Fruit fly (Drosophila melanogaster) whole organism: Measurements from ENCODE around the gene CG10211.

ENCODE experiments used
- CG8478 ChIP-seq: fragments of >200 bp; optimal IDR thresholded peaks from 2 replicates; lab custom pipeline; 2018; ENCODE audit warnings: inconsistent platforms
- Dll ChIP-seq: fragments of >200 bp; optimal IDR thresholded peaks from 2 replicates; lab custom pipeline; 2017
- EcR ChIP-seq, 2 experiments: fragments of >200 bp; optimal IDR thresholded peaks; 2 replicates each; lab custom pipeline; 2017; ENCODE audit warnings: missing biosample characterization in 2 of 2, missing genetic modification characterization in 2 of 2, missing genetic modification reagents in 2 of 2
- pan ChIP-seq: fragments of >200 bp; optimal IDR thresholded peaks from 2 replicates; lab custom pipeline; 2017
- psq ChIP-seq: fragments of >200 bp; optimal IDR thresholded peaks from 2 replicates; lab custom pipeline; 2017
- usp ChIP-seq: fragments of >200 bp; optimal IDR thresholded peaks from 2 replicates; lab custom pipeline; 2017; ENCODE audit warnings: missing biosample characterization, missing genetic modification characterization, mixed read lengths

- TF ChIP-seq Dll (lab: Kevin White, UChicago) = no peak
- no peak for TF ChIP-seq CG8478 (lab: Kevin White, UChicago)
- no peak for TF ChIP-seq EcR (GFP tag; optimal IDR thresholded peaks at IDR 0.05; lab: Kevin White, UChicago)
- no peak for TF ChIP-seq usp (GFP tag; lab: Kevin White, UChicago)
- TF ChIP-seq pan = no peak
- TF ChIP-seq psq (lab: Kevin White, UChicago) = no peak
These were observed 46.7 kb downstream of the CG10211 start for dm6 chr2L:18563991-18564390.
